Fruit fly (Drosophila melanogaster) whole organism, embryonic: Measurements from ENCODE around the gene CG9117.

Source experiments
- Ada2b ChIP-seq: fragments of 200-800 bp; sonication (Bioruptor generic); IDR thresholded peaks from 2 replicates; pipeline ENCODE4 v1.3.6; 2022; ENCODE audit warnings: missing biosample characterization, missing genetic modification characterization
- Awh ChIP-seq: fragments of 200-800 bp; sonication (Bioruptor generic); IDR thresholded peaks from 2 replicates; pipeline ENCODE4, ENCODE4 v1.3.6; 2022; ENCODE audit warnings: missing biosample characterization, missing genetic modification characterization
- CG10267 ChIP-seq: fragments of 200-800 bp; sonication (Bioruptor generic); optimal IDR thresholded peaks from 2 replicates; lab custom pipeline; 2018; ENCODE audit warnings: missing biosample characterization, mild to moderate bottlenecking, missing genetic modification characterization, moderate library complexity
- CG10366 ChIP-seq: fragments of 200-800 bp; sonication (Bioruptor generic); IDR thresholded peaks from 2 replicates; pipeline ENCODE4 v1.3.6; 2022; ENCODE audit warnings: missing biosample characterization, missing genetic modification characterization
- CG12391 ChIP-seq: fragments of 200-800 bp; sonication (Bioruptor generic); optimal IDR thresholded peaks from 3 replicates; lab custom pipeline; 2018; ENCODE audit warnings: missing biosample characterization, mild to moderate bottlenecking, missing genetic modification characterization, moderate library complexity
- CG12769 ChIP-seq: fragments of 200-800 bp; sonication (Bioruptor generic); optimal IDR thresholded peaks from 2 replicates; lab custom pipeline; 2019; ENCODE audit warnings: missing biosample characterization, mild to moderate bottlenecking, missing genetic modification characterization, moderate library complexity
- CG13775 ChIP-seq: fragments of 200-800 bp; sonication (Bioruptor generic); optimal IDR thresholded peaks from 3 replicates; lab custom pipeline; 2017; ENCODE audit warnings: missing biosample characterization, mild to moderate bottlenecking, missing genetic modification characterization
- CG17802 ChIP-seq: fragments of 200-800 bp; sonication (Bioruptor generic); optimal IDR thresholded peaks from 2 replicates; lab custom pipeline; 2018; ENCODE audit warnings: missing biosample characterization, mild to moderate bottlenecking, missing genetic modification characterization, moderate library complexity
- CG18011 ChIP-seq: fragments of 200-800 bp; sonication (Bioruptor generic); optimal IDR thresholded peaks from 2 replicates; lab custom pipeline; 2017; ENCODE audit warnings: missing biosample characterization, missing genetic modification characterization, mild to moderate bottlenecking, moderate library complexity, missing genotype
- CG18599 ChIP-seq: fragments of 200-800 bp; sonication (Bioruptor generic); optimal IDR thresholded peaks from 3 replicates; lab custom pipeline; 2017; ENCODE audit warnings: missing biosample characterization, missing genetic modification characterization, mild to moderate bottlenecking, moderate library complexity, missing genetic modification reagents
- CG4617 ChIP-seq: fragments of 200-800 bp; sonication (Bioruptor generic); optimal IDR thresholded peaks from 3 replicates; lab custom pipeline; 2016; ENCODE audit warnings: missing biosample characterization, missing genetic modification characterization, borderline replicate concordance
- CG7271 ChIP-seq: fragments of 200-800 bp; sonication (Bioruptor generic); optimal IDR thresholded peaks from 2 replicates; lab custom pipeline; 2018; ENCODE audit warnings: missing biosample characterization, mild to moderate bottlenecking, missing genetic modification characterization, moderate library complexity
- CG8281 ChIP-seq: fragments of 200-800 bp; sonication (Bioruptor generic); optimal IDR thresholded peaks from 2 replicates; lab custom pipeline; 2018; ENCODE audit warnings: missing biosample characterization, mild to moderate bottlenecking, missing genetic modification characterization, moderate library complexity
- CG8924 ChIP-seq: fragments of 200-800 bp; optimal IDR thresholded peaks from 3 replicates; lab custom pipeline; 2019; ENCODE audit warnings: missing biosample characterization, mild to moderate bottlenecking, missing genetic modification characterization, moderate library complexity
- CG9609 ChIP-seq: fragments of 200-800 bp; sonication (Bioruptor generic); optimal IDR thresholded peaks from 3 replicates; lab custom pipeline; 2016; ENCODE audit warnings: missing biosample characterization, missing genetic modification characterization
- CG9797 ChIP-seq: fragments of 200-800 bp; sonication (Bioruptor generic); optimal IDR thresholded peaks from 3 replicates; lab custom pipeline; 2018; ENCODE audit warnings: missing biosample characterization, mild to moderate bottlenecking, missing genetic modification characterization
- D19A ChIP-seq: fragments of 200-800 bp; optimal IDR thresholded peaks from 3 replicates; lab custom pipeline; 2019; ENCODE audit warnings: missing biosample characterization, mild to moderate bottlenecking, missing genetic modification characterization, moderate library complexity
- Dp ChIP-seq: fragments of 200-800 bp; sonication (Bioruptor generic); optimal IDR thresholded peaks from 2 replicates; lab custom pipeline; 2018; ENCODE audit warnings: missing biosample characterization, mild to moderate bottlenecking, missing genetic modification characterization, moderate library complexity
- Fer2 ChIP-seq: fragments of 200-800 bp; sonication (Bioruptor generic); optimal IDR thresholded peaks from 2 replicates; lab custom pipeline; 2018; ENCODE audit warnings: missing biosample characterization, mild to moderate bottlenecking, missing genetic modification characterization, moderate library complexity
- H2.0 ChIP-seq: fragments of 200-800 bp; sonication (Bioruptor generic); IDR thresholded peaks from 2 replicates; pipeline ENCODE4 v1.3.6; 2022; ENCODE audit warnings: missing biosample characterization, missing genetic modification characterization
- HLH4C ChIP-seq: fragments of 200-800 bp; sonication (Bioruptor generic); IDR thresholded peaks from 3 replicates; pipeline ENCODE4 v1.3.6; 2022; ENCODE audit warnings: missing biosample characterization, missing genetic modification characterization; ENCODE audit not compliant: partially characterized antibody
- Hr51 ChIP-seq, 2 experiments: fragments of 200-800 bp; sonication (Bioruptor generic); optimal IDR thresholded peaks; 2 replicates in 1 of 2; 3 replicates in 1 of 2; lab custom pipeline; 2016 to 2018; ENCODE audit warnings: missing biosample characterization in 2 of 2, missing genetic modification characterization in 2 of 2, mild to moderate bottlenecking in 1 of 2, moderate library complexity in 1 of 2
- Myb ChIP-seq: fragments of 200-800 bp; sonication (Bioruptor generic); optimal IDR thresholded peaks from 2 replicates; lab custom pipeline; 2016; ENCODE audit warnings: missing biosample characterization, missing genetic modification characterization
- Sox102F ChIP-seq: fragments of 200-800 bp; sonication (Bioruptor generic); optimal IDR thresholded peaks from 2 replicates; lab custom pipeline; 2018; ENCODE audit warnings: missing biosample characterization, mild to moderate bottlenecking, missing genetic modification characterization, moderate library complexity
- Spps ChIP-seq: fragments of 200-800 bp; sonication (Bioruptor generic); optimal IDR thresholded peaks from 2 replicates; lab custom pipeline; 2018; ENCODE audit warnings: missing biosample characterization, mild to moderate bottlenecking, missing genetic modification characterization
- Xrp1 ChIP-seq: fragments of 200-800 bp; sonication (Bioruptor generic); IDR thresholded peaks from 2 replicates; pipeline ENCODE4 v1.3.6; 2022; ENCODE audit warnings: missing biosample characterization, missing genetic modification characterization
- ap ChIP-seq: fragments of 200-800 bp; sonication (Bioruptor generic); IDR thresholded peaks from 2 replicates; pipeline ENCODE4 v1.3.6; 2022; ENCODE audit warnings: missing biosample characterization, missing genetic modification characterization
- cas ChIP-seq: fragments of 200-800 bp; sonication (Bioruptor generic); IDR thresholded peaks from 2 replicates; pipeline ENCODE4 v1.3.6; 2022; ENCODE audit warnings: missing biosample characterization, missing genetic modification characterization
- cato ChIP-seq: fragments of 200-800 bp; sonication (Bioruptor generic); optimal IDR thresholded peaks from 2 replicates; lab custom pipeline; 2016; ENCODE audit warnings: missing biosample characterization, missing genetic modification characterization, borderline replicate concordance
- corto ChIP-seq: fragments of 200-800 bp; sonication (Bioruptor generic); optimal IDR thresholded peaks from 2 replicates; lab custom pipeline; 2016; ENCODE audit warnings: missing biosample characterization, mild to moderate bottlenecking, missing genetic modification characterization, moderate library complexity
- dmrt11E ChIP-seq: fragments of 200-800 bp; sonication (Bioruptor generic); optimal IDR thresholded peaks from 3 replicates; lab custom pipeline; 2018; ENCODE audit warnings: missing biosample characterization, mild to moderate bottlenecking, missing genetic modification characterization, moderate library complexity
- exex ChIP-seq: fragments of 200-800 bp; sonication (Bioruptor generic); optimal IDR thresholded peaks from 4 replicates; lab custom pipeline; 2018; ENCODE audit warnings: missing biosample characterization, mild to moderate bottlenecking, missing genetic modification characterization, moderate library complexity
- fd96Cb ChIP-seq: fragments of 200-800 bp; sonication (Bioruptor generic); optimal IDR thresholded peaks from 2 replicates; lab custom pipeline; 2018; ENCODE audit warnings: missing biosample characterization, mild to moderate bottlenecking, missing genetic modification characterization, moderate library complexity
- ftz-f1 ChIP-seq: fragments of 200-800 bp; sonication (Bioruptor generic); optimal IDR thresholded peaks from 2 replicates; lab custom pipeline; 2016; ENCODE audit warnings: missing biosample characterization, missing genetic modification characterization
- jing ChIP-seq: fragments of 200-800 bp; sonication (Bioruptor generic); optimal IDR thresholded peaks from 2 replicates; lab custom pipeline; 2018; ENCODE audit warnings: missing biosample characterization, mild to moderate bottlenecking, missing genetic modification characterization
- nom ChIP-seq: fragments of 200-800 bp; sonication (Bioruptor generic); optimal IDR thresholded peaks from 2 replicates; lab custom pipeline; 2017; ENCODE audit warnings: missing biosample characterization, missing genetic modification characterization, mild to moderate bottlenecking, moderate library complexity, missing genetic modification reagents
- onecut ChIP-seq: fragments of 200-800 bp; sonication (Bioruptor generic); IDR thresholded peaks from 2 replicates; pipeline ENCODE4 v1.3.6; 2022; ENCODE audit warnings: missing biosample characterization, missing genetic modification characterization
- pan ChIP-seq, 4 experiments: fragments of >200 bp in 3 of 4; fragments of 200-800 bp in 1 of 4; sonication (Bioruptor generic) in 1 of 4; optimal IDR thresholded peaks in 3 of 4; IDR thresholded peaks in 1 of 4; 2 replicates each; pipeline versions ENCODE4 v1.3.6 to Lab custom; 2017 to 2022; ENCODE audit warnings: missing biosample characterization in 2 of 4, missing genetic modification characterization in 2 of 4, mixed read lengths in 1 of 4
- pfk ChIP-seq: fragments of 200-800 bp; sonication (Bioruptor generic); optimal IDR thresholded peaks from 2 replicates; lab custom pipeline; 2018; ENCODE audit warnings: missing biosample characterization, mild to moderate bottlenecking, missing genetic modification characterization, moderate library complexity
- pita ChIP-seq: fragments of 200-800 bp; sonication (Bioruptor generic); optimal IDR thresholded peaks from 2 replicates; lab custom pipeline; 2017; ENCODE audit warnings: missing biosample characterization, mild to moderate bottlenecking, missing genetic modification characterization
- prd ChIP-seq, 3 experiments: fragments of >200 bp in 2 of 3; fragments of 200-800 bp in 1 of 3; sonication (Bioruptor generic) in 1 of 3; optimal IDR thresholded peaks in 2 of 3; IDR thresholded peaks in 1 of 3; 2 replicates in 2 of 3; 3 replicates in 1 of 3; pipeline versions ENCODE4 v1.3.6 to Lab custom; 2017 to 2022; ENCODE audit warnings: missing biosample characterization in 1 of 3, missing genetic modification characterization in 1 of 3
- scrt ChIP-seq: fragments of 200-800 bp; sonication (Bioruptor generic); optimal IDR thresholded peaks from 2 replicates; lab custom pipeline; 2018; ENCODE audit warnings: missing biosample characterization, mild to moderate bottlenecking, missing genetic modification characterization, moderate library complexity
- stwl ChIP-seq: fragments of 200-800 bp; sonication (Bioruptor generic); optimal IDR thresholded peaks from 3 replicates; lab custom pipeline; 2018; ENCODE audit warnings: missing biosample characterization, mild to moderate bottlenecking, missing genetic modification characterization, moderate library complexity
- sug ChIP-seq: fragments of 200-800 bp; optimal IDR thresholded peaks from 2 replicates; lab custom pipeline; 2019; ENCODE audit warnings: missing biosample characterization, mild to moderate bottlenecking, missing genetic modification characterization, moderate library complexity
- vvl ChIP-seq: fragments of 200-800 bp; sonication (Bioruptor generic); IDR thresholded peaks from 2 replicates; pipeline ENCODE4 v1.3.6; 2022; ENCODE audit warnings: missing biosample characterization, missing genetic modification characterization
- zf30C ChIP-seq: fragments of 200-800 bp; sonication (Bioruptor generic); optimal IDR thresholded peaks from 3 replicates; lab custom pipeline; 2018; ENCODE audit warnings: missing biosample characterization, mild to moderate bottlenecking, missing genetic modification characterization

The CG9117 gene

dm6 chr2L:6045972-6046718 is 8.4 kb upstream of the CG9117 start, which contains the start of gene Pfas (continued):
- TF ChIP-seq Myb (GFP tag; lab: Kevin White, UChicago) = peak; percentile 95
- TF ChIP-seq CG4617 (GFP tag; lab: Kevin White, UChicago) = no peak
- no peak for TF ChIP-seq CG9797
- TF ChIP-seq Xrp1 = 0 out of 2 replicates have a peak, but pooled peaks have one; percentile 53
- peak; percentile 39; the same call in 1 of the 2 replicates for TF ChIP-seq Ada2b (GFP tag; lab: Robert Waterston, UW)
- peak; percentile 50 for TF ChIP-seq CG12391 (tag; lab: Kevin White, UChicago)
- TF ChIP-seq pita (GFP tag; lab: Kevin White, UChicago) = no peak
- no peak for TF ChIP-seq CG18599 (GFP tag; lab: Kevin White, UChicago)
- no peak for TF ChIP-seq cas
- no peak for TF ChIP-seq zf30C (GFP tag; lab: Kevin White, UChicago)
- peak; percentile 65 for TF ChIP-seq ftz-f1 (GFP tag; lab: Kevin White, UChicago)
- peak; percentile 36; the same call in 1 of the 2 replicates for TF ChIP-seq CG10366 (GFP tag; lab: Robert Waterston, UW)
- TF ChIP-seq CG10267 (tag; lab: Kevin White, UChicago) = peak; percentile 76
- TF ChIP-seq Fer2 (tag; lab: Kevin White, UChicago) = no peak
- TF ChIP-seq pan (optimal IDR thresholded peaks at IDR 0.05; lab: Kevin White, UChicago) = no peak
- peak in 1 of 2 experiments; percentile 49 for TF ChIP-seq pan (GFP tag; optimal IDR thresholded peaks at IDR 0.05 in 1 of 2, IDR thresholded peaks at IDR 0.05 in 1 of 2)
- TF ChIP-seq CG17802 (tag; lab: Kevin White, UChicago) = no peak
- TF ChIP-seq ap = no peak
- TF ChIP-seq D19A (tag; lab: Kevin White, UChicago) = no peak
- TF ChIP-seq CG13775 (GFP tag; lab: Kevin White, UChicago) = no peak
- no peak for TF ChIP-seq Spps (tag; lab: Kevin White, UChicago)
- no peak for TF ChIP-seq fd96Cb (tag; lab: Kevin White, UChicago)
- TF ChIP-seq CG18011 (GFP tag; lab: Kevin White, UChicago) = peak; percentile 56
- TF ChIP-seq CG9609 (GFP tag; lab: Kevin White, UChicago) = peak; percentile 48
- TF ChIP-seq exex = peak; percentile 78
- no peak for TF ChIP-seq stwl
- peak; percentile 81 for TF ChIP-seq Dp (GFP tag; lab: Kevin White, UChicago)
- TF ChIP-seq corto (GFP tag; lab: Kevin White, UChicago) = no peak
- no peak for TF ChIP-seq pfk (GFP tag; lab: Kevin White, UChicago)
- TF ChIP-seq dmrt11E (tag; lab: Kevin White, UChicago) = no peak
- TF ChIP-seq H2.0 = no peak
- TF ChIP-seq CG7271 (tag; lab: Kevin White, UChicago) = no peak
- TF ChIP-seq vvl = peak; percentile 47; the same call in 1 of the 2 replicates
- TF ChIP-seq Awh (GFP tag; lab: Robert Waterston, UW) = no peak
- no peak for TF ChIP-seq HLH4C (GFP tag; lab: Robert Waterston, UW)
- no peak for TF ChIP-seq prd (optimal IDR thresholded peaks at IDR 0.05; lab: Kevin White, UChicago)
- TF ChIP-seq prd (GFP tag; IDR thresholded peaks at IDR 0.05; lab: Robert Waterston, UW) = 0 out of 3 replicates have a peak, but pooled peaks have one; percentile 35
- TF ChIP-seq sug = peak; percentile 68
- peak in 1 of 2 experiments; percentile 11 for TF ChIP-seq Hr51 (GFP tag; optimal IDR thresholded peaks at IDR 0.05; lab: Kevin White, UChicago)
- peak; percentile 47 for TF ChIP-seq scrt
- peak; percentile 43; the same call in 1 of the 2 replicates for TF ChIP-seq onecut (GFP tag; lab: Robert Waterston, UW)
- TF ChIP-seq nom (GFP tag; lab: Kevin White, UChicago) = no peak
- no peak for TF ChIP-seq jing (GFP tag; lab: Kevin White, UChicago)
- TF ChIP-seq CG12769 (tag; lab: Kevin White, UChicago) = no peak
- TF ChIP-seq CG8281 (tag; lab: Kevin White, UChicago) = no peak
- no peak for TF ChIP-seq cato (GFP tag; lab: Kevin White, UChicago)
- TF ChIP-seq CG8924 (tag; lab: Kevin White, UChicago) = peak; percentile 36
- no peak for TF ChIP-seq Sox102F
